Fruit fly (Drosophila melanogaster): ENCODE results near the gene tilB.
A peak's percentile ranks its signal among the peaks of the same experiment; 100 is the strongest.

The tilB gene

dm6 chrX:22449191-22449787 lies at the start of gene tilB, which contains the start of gene CG14615:
Gene tilB, plus strand, starts transcription at chrX:22449737.
Gene CG14615, minus strand, starts transcription at chrX:22449491.
- TF ChIP-seq dl (GFP tag; optimal IDR thresholded peaks at IDR 0.05; ENCODE audit: insufficient read depth in 1 of 2, partially characterized antibody in 2 of 2) = no peak
- TF ChIP-seq h (GFP tag; optimal IDR thresholded peaks at IDR 0.05) = no peak
- no peak for TF ChIP-seq tai (GFP tag; optimal IDR thresholded peaks at IDR 0.05)
- no peak for TF ChIP-seq CrebA (GFP tag; optimal IDR thresholded peaks at IDR 0.05; ENCODE audit: borderline replicate concordance)
- no peak for TF ChIP-seq usp (GFP tag; optimal IDR thresholded peaks at IDR 0.05)
- no peak for TF ChIP-seq fru (GFP tag; optimal IDR thresholded peaks at IDR 0.05)
- TF ChIP-seq Jra (GFP tag; optimal IDR thresholded peaks at IDR 0.05) = no peak
- TF ChIP-seq jim (GFP tag; optimal IDR thresholded peaks at IDR 0.05) = no peak
- TF ChIP-seq N (GFP tag; optimal IDR thresholded peaks at IDR 0.05) = no peak
- TF ChIP-seq Sp1 (GFP tag; optimal IDR thresholded peaks at IDR 0.05) = no peak
- no peak for TF ChIP-seq Dif (GFP tag; optimal IDR thresholded peaks at IDR 0.05; ENCODE audit: partially characterized antibody)
- no peak for TF ChIP-seq Hr83 (GFP tag; optimal IDR thresholded peaks at IDR 0.05; ENCODE audit: poor library complexity, severe bottlenecking)
- TF ChIP-seq Mio (GFP tag; optimal IDR thresholded peaks at IDR 0.05) = no peak
- no peak for TF ChIP-seq OdsH (GFP tag; optimal IDR thresholded peaks at IDR 0.05)

- peak; percentile 21 for TF ChIP-seq Myc (optimal IDR thresholded peaks at IDR 0.05)
- peak; percentile 92 for TF ChIP-seq CrebA (GFP tag; optimal IDR thresholded peaks at IDR 0.05; ENCODE audit: borderline replicate concordance)
- TF ChIP-seq Mio (GFP tag; optimal IDR thresholded peaks at IDR 0.05) = peak; percentile 91
- TF ChIP-seq Dfd (GFP tag; optimal IDR thresholded peaks at IDR 0.05) = peak; percentile 100
- TF ChIP-seq GATAd (GFP tag; optimal IDR thresholded peaks at IDR 0.05) = peak; percentile 25
- peak; percentile 100 for TF ChIP-seq pan (optimal IDR thresholded peaks at IDR 0.05)
- peak; percentile 23 for TF ChIP-seq N (GFP tag; optimal IDR thresholded peaks at IDR 0.05)
Observed at dm6 chrX:22432929-22433605, 16.5 kb upstream of the tilB start.

dm6 chrX:22443046-22443445 lies 6.5 kb upstream of the tilB start:
- peak; percentile 72 for TF ChIP-seq Vsx2 (GFP tag; optimal IDR thresholded peaks at IDR 0.05; ENCODE audit: partially characterized antibody)
- TF ChIP-seq Hr83 (GFP tag; optimal IDR thresholded peaks at IDR 0.05; ENCODE audit: poor library complexity, severe bottlenecking) = no peak
- TF ChIP-seq sv (GFP tag; optimal IDR thresholded peaks at IDR 0.05) = no peak
- no peak for TF ChIP-seq fru (GFP tag; optimal IDR thresholded peaks at IDR 0.05)
- peak; percentile 40 for TF ChIP-seq N (GFP tag; optimal IDR thresholded peaks at IDR 0.05)
- TF ChIP-seq OdsH (GFP tag; optimal IDR thresholded peaks at IDR 0.05) = no peak
- no peak for TF ChIP-seq h (GFP tag; optimal IDR thresholded peaks at IDR 0.05)
- TF ChIP-seq HLH106 (tag; optimal IDR thresholded peaks at IDR 0.05) = no peak
- peak; percentile 79 for TF ChIP-seq Myc (optimal IDR thresholded peaks at IDR 0.05)

DNA sequence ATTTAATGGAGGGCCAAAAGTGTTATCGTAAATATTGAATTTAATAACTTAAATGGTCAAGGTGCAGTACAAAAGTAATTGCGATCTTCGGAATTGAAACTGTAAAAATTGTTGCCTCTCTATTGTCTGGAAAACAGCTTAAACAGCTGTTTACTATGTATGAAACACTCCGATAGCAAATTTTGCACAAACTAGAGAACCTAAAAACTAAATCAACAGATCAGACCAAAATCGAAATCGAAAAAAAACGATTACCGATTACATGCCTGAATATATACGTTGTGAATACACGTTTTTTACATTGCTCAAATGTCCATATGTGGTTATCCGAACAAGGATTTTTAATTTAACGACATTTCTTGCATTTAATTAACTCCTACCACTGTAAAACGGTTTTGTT lies 6.0 kb upstream of the tilB start:
- TF ChIP-seq sv (GFP tag; optimal IDR thresholded peaks at IDR 0.05) = no peak
- peak in 1 of 2 experiments; percentile 2 for TF ChIP-seq foxo (GFP tag; optimal IDR thresholded peaks at IDR 0.05)

DNA sequence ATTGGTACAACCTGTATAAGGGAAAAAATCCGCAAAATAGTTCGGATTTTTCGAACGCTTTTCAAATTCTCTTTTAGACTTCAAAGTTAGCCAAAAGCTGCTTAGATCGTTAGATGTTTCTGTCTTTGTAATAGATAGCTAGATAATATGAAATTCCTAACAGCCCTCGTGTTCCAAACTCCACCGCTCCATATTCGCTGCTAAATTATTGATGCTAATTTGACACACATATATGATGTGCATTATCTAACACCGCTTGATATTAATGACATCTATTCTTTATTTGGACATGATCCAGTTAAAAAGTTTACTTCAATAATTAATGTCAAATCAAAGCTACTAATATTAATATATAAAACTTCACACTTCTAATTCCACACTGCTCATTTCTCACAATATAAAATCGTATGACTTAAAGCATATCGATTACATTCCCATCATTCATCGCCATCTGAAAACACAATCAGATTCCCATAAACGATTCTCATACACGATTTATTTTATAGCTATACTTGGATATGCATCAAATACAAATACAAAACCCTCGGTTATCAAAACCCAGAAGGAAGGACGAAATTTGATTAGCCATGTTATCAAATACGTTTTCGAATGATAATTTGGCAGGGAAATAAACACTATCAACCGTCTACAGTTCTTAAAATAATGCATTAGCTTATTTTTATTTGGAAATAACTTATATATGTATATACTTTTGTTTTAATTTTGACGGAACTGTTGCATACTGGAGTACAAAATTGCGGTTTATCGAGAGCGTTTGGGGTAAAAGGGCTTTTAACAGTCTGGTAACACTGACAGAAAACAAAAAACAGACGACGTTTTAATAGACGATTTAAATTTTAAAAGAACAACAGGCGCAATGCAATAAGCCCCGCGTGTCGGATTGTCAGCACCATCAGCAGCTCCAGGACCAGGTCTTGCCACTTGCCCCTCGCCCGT lies 5.3 kb upstream of the tilB start, which contains the start of gene CG14621:
Gene CG14621, plus strand, starts transcription at position 274 of the 957 bp plus-strand sequence.
- TF ChIP-seq N (GFP tag; optimal IDR thresholded peaks at IDR 0.05) = no peak
- peak; percentile 84 for TF ChIP-seq Dif (GFP tag; optimal IDR thresholded peaks at IDR 0.05; ENCODE audit: partially characterized antibody)
- no peak for TF ChIP-seq Myc (optimal IDR thresholded peaks at IDR 0.05)
- TF ChIP-seq OdsH (GFP tag; optimal IDR thresholded peaks at IDR 0.05) = peak; percentile 1
- TF ChIP-seq usp (GFP tag; optimal IDR thresholded peaks at IDR 0.05) = no peak
- TF ChIP-seq CrebA (GFP tag; optimal IDR thresholded peaks at IDR 0.05; ENCODE audit: borderline replicate concordance) = no peak
- no peak for TF ChIP-seq Dfd (GFP tag; optimal IDR thresholded peaks at IDR 0.05)
- TF ChIP-seq sv (GFP tag; optimal IDR thresholded peaks at IDR 0.05) = no peak
- no peak for TF ChIP-seq ey (GFP tag; optimal IDR thresholded peaks at IDR 0.05)
- no peak for TF ChIP-seq Mio (GFP tag; optimal IDR thresholded peaks at IDR 0.05)
- no peak for TF ChIP-seq CG32264 (GFP tag; optimal IDR thresholded peaks at IDR 0.05)
- TF ChIP-seq Vsx2 (GFP tag; optimal IDR thresholded peaks at IDR 0.05; ENCODE audit: partially characterized antibody) = peak; percentile 97
- no peak for TF ChIP-seq dsf (GFP tag; optimal IDR thresholded peaks at IDR 0.05; ENCODE audit: borderline replicate concordance)
- TF ChIP-seq sage (GFP tag; optimal IDR thresholded peaks at IDR 0.05) = peak; percentile 22
- TF ChIP-seq tai (GFP tag; optimal IDR thresholded peaks at IDR 0.05) = peak; percentile 25
- no peak for TF ChIP-seq CG9705 (GFP tag; optimal IDR thresholded peaks at IDR 0.05)
- TF ChIP-seq dl (GFP tag; optimal IDR thresholded peaks at IDR 0.05; ENCODE audit: insufficient read depth in 1 of 2, partially characterized antibody in 2 of 2) = peak; percentile 3 to 49
